Fruit fly (Drosophila melanogaster) whole organism, wandering third instar larva: ENCODE measurements around the gene Taf4.

ENCODE experiments used
- Abd-B ChIP-seq: fragments of >200 bp; optimal IDR thresholded peaks from 2 replicates; lab custom pipeline; 2017; ENCODE audit warnings: missing biosample characterization, missing genetic modification characterization
- CG32264 ChIP-seq: fragments of 200-800 bp; sonication (Bioruptor generic); optimal IDR thresholded peaks from 2 replicates; lab custom pipeline; 2016; ENCODE audit warnings: missing biosample characterization, missing genetic modification characterization
- CG9705 ChIP-seq: fragments of 200-800 bp; sonication (Bioruptor generic); optimal IDR thresholded peaks from 2 replicates; lab custom pipeline; 2018; ENCODE audit warnings: missing biosample characterization, mild to moderate bottlenecking, missing genetic modification characterization
- Dfd ChIP-seq: fragments of >200 bp; optimal IDR thresholded peaks from 2 replicates; lab custom pipeline; 2017; ENCODE audit warnings: missing biosample characterization, missing genetic modification characterization
- Dif ChIP-seq: fragments of 200-275, 200-300 bp; sonication (Bioruptor generic); optimal IDR thresholded peaks from 2 replicates; lab custom pipeline; 2018; ENCODE audit warnings: missing biosample characterization, missing genetic modification characterization; ENCODE audit not compliant: partially characterized antibody
- GATAd ChIP-seq: sonication (Bioruptor generic); optimal IDR thresholded peaks from 2 replicates; lab custom pipeline; 2016; ENCODE audit warnings: missing biosample characterization, missing genetic modification characterization
- HLH106 ChIP-seq: fragments of 200-800 bp; optimal IDR thresholded peaks from 3 replicates; lab custom pipeline; 2019; ENCODE audit warnings: missing biosample characterization, mild to moderate bottlenecking, missing genetic modification characterization, moderate library complexity
- Hnf4 ChIP-seq: fragments of 200-800 bp; sonication (Bioruptor generic); optimal IDR thresholded peaks from 2 replicates; lab custom pipeline; 2016; ENCODE audit warnings: missing biosample characterization, mild to moderate bottlenecking, missing genetic modification characterization
- Hr78 ChIP-seq: fragments of >200 bp; optimal IDR thresholded peaks from 2 replicates; lab custom pipeline; 2017; ENCODE audit warnings: missing biosample characterization, missing genetic modification characterization
- Hr83 ChIP-seq: fragments of 200-300 bp; sonication (Bioruptor generic); optimal IDR thresholded peaks from 2 replicates; lab custom pipeline; 2016; ENCODE audit warnings: missing biosample characterization, mild to moderate bottlenecking, missing genetic modification characterization, moderate library complexity; ENCODE audit not compliant: poor library complexity, severe bottlenecking
- Jra ChIP-seq: sonication (Bioruptor generic); optimal IDR thresholded peaks from 2 replicates; lab custom pipeline; 2016; ENCODE audit warnings: missing biosample characterization, missing genetic modification characterization
- Mio ChIP-seq: sonication (Bioruptor generic); optimal IDR thresholded peaks from 2 replicates; lab custom pipeline; 2016; ENCODE audit warnings: missing biosample characterization, missing genetic modification characterization
- Myc ChIP-seq: fragments of >200 bp; optimal IDR thresholded peaks from 2 replicates; lab custom pipeline; 2017
- OdsH ChIP-seq: fragments of 200-800 bp; sonication (Bioruptor generic); optimal IDR thresholded peaks from 2 replicates; lab custom pipeline; 2016; ENCODE audit warnings: missing biosample characterization, mild to moderate bottlenecking, missing genetic modification characterization
- Rel ChIP-seq, 2 experiments: fragments of 200-800 bp; sonication (Bioruptor generic) in 1 of 2; optimal IDR thresholded peaks; 2 replicates in 1 of 2; 3 replicates in 1 of 2; lab custom pipeline; 2016 to 2019; ENCODE audit warnings: mild to moderate bottlenecking in 2 of 2, missing biosample characterization in 2 of 2, missing genetic modification characterization in 2 of 2, moderate library complexity in 1 of 2
- Vsx2 ChIP-seq: fragments of 200-300, 225-300 bp; sonication (Bioruptor generic); optimal IDR thresholded peaks from 2 replicates; lab custom pipeline; 2018; ENCODE audit warnings: missing biosample characterization, missing genetic modification characterization; ENCODE audit not compliant: partially characterized antibody
- br ChIP-seq: fragments of 200-800 bp; sonication (Bioruptor generic); optimal IDR thresholded peaks from 2 replicates; lab custom pipeline; 2016; ENCODE audit warnings: missing biosample characterization, missing genetic modification characterization
- brk ChIP-seq: fragments of 200-800 bp; sonication (Bioruptor generic); optimal IDR thresholded peaks from 2 replicates; lab custom pipeline; 2016; ENCODE audit warnings: missing biosample characterization, mild to moderate bottlenecking, missing genetic modification characterization
- dmrt93B ChIP-seq: fragments of 200-800 bp; sonication (Bioruptor generic); optimal IDR thresholded peaks from 2 replicates; lab custom pipeline; 2018; ENCODE audit warnings: missing biosample characterization, mild to moderate bottlenecking, missing genetic modification characterization
- dsf ChIP-seq: sonication (Bioruptor generic); optimal IDR thresholded peaks from 2 replicates; lab custom pipeline; 2016; ENCODE audit warnings: missing biosample characterization, missing genetic modification characterization, borderline replicate concordance
- ey ChIP-seq: fragments of 200-800 bp; sonication (Bioruptor generic); optimal IDR thresholded peaks from 2 replicates; lab custom pipeline; 2016; ENCODE audit warnings: missing biosample characterization, missing genetic modification characterization
- foxo ChIP-seq, 2 experiments: fragments of 200-800 bp; sonication (Bioruptor generic); optimal IDR thresholded peaks; 2 replicates in 1 of 2; 3 replicates in 1 of 2; lab custom pipeline; 2016 to 2017; ENCODE audit warnings: missing biosample characterization in 2 of 2, missing genetic modification characterization in 2 of 2
- fru ChIP-seq: fragments of 200-800 bp; sonication (Bioruptor generic); optimal IDR thresholded peaks from 3 replicates; lab custom pipeline; 2016; ENCODE audit warnings: missing biosample characterization, mild to moderate bottlenecking, missing genetic modification characterization
- h ChIP-seq: fragments of 200-800 bp; sonication (Bioruptor generic); optimal IDR thresholded peaks from 3 replicates; lab custom pipeline; 2016; ENCODE audit warnings: missing biosample characterization, mild to moderate bottlenecking, missing genetic modification characterization
- lola ChIP-seq: fragments of >200 bp; optimal IDR thresholded peaks from 2 replicates; lab custom pipeline; 2017; ENCODE audit warnings: missing biosample characterization, missing genetic modification characterization
- pan ChIP-seq: fragments of >200 bp; optimal IDR thresholded peaks from 2 replicates; lab custom pipeline; 2017
- psq ChIP-seq: fragments of 200-800 bp; sonication (Bioruptor generic); optimal IDR thresholded peaks from 3 replicates; lab custom pipeline; 2017; ENCODE audit warnings: missing biosample characterization, mild to moderate bottlenecking, missing genetic modification characterization, moderate library complexity
- rgr ChIP-seq: fragments of 200-800 bp; sonication (Bioruptor generic); optimal IDR thresholded peaks from 3 replicates; lab custom pipeline; 2016; ENCODE audit warnings: missing biosample characterization, mild to moderate bottlenecking, missing genetic modification characterization
- sage ChIP-seq: fragments of 200-800 bp; sonication (Bioruptor generic); optimal IDR thresholded peaks from 2 replicates; lab custom pipeline; 2016; ENCODE audit warnings: missing biosample characterization, mild to moderate bottlenecking, missing genetic modification characterization
- sv ChIP-seq: fragments of 200-800 bp; sonication (Bioruptor generic); optimal IDR thresholded peaks from 3 replicates; lab custom pipeline; 2016; ENCODE audit warnings: missing biosample characterization, missing genetic modification characterization
- tai ChIP-seq: sonication (Bioruptor generic); optimal IDR thresholded peaks from 2 replicates; lab custom pipeline; 2016; ENCODE audit warnings: missing biosample characterization, missing genetic modification characterization
- usp ChIP-seq: fragments of >200 bp; optimal IDR thresholded peaks from 2 replicates; lab custom pipeline; 2017; ENCODE audit warnings: missing biosample characterization, missing genetic modification characterization
- woc ChIP-seq: sonication (Bioruptor generic); optimal IDR thresholded peaks from 2 replicates; lab custom pipeline; 2016; ENCODE audit warnings: missing biosample characterization, mild to moderate bottlenecking, missing genetic modification characterization

The Taf4 gene

dm6 chr3L:16090330-16090803, 22.6 kb upstream of the Taf4 start, which contains the start of the genes CG5235 and ClC-c:
TSS of gene CG5235 (minus strand) at chr3L:16090392.
TSS of gene ClC-c (plus strand) at chr3L:16090454.
- peak; percentile 14 for TF ChIP-seq rgr (GFP tag; lab: Kevin White, UChicago)
- no peak for TF ChIP-seq Rel (GFP tag; optimal IDR thresholded peaks at IDR 0.05; lab: Kevin White, UChicago)
- TF ChIP-seq Rel (tag; optimal IDR thresholded peaks at IDR 0.05; lab: Kevin White, UChicago): peak; percentile 65
- TF ChIP-seq fru (GFP tag; lab: Kevin White, UChicago): peak; percentile 63
- no peak for TF ChIP-seq lola (GFP tag; lab: Kevin White, UChicago)
- TF ChIP-seq, all 38 proteins: peak for 3

- TF ChIP-seq Mio (GFP tag; lab: Kevin White, UChicago) (no peak), dmrt93B (no peak), HLH106 (tag; lab: Kevin White, UChicago) (no peak), CG32264 (GFP tag; lab: Kevin White, UChicago) (no peak), Dif (no peak), lola (GFP tag; lab: Kevin White, UChicago) (no peak), brk (GFP tag; lab: Kevin White, UChicago) (no peak), Abd-B (no peak), CG9705 (GFP tag; lab: Kevin White, UChicago) (no peak), pan (lab: Kevin White, UChicago) (no peak)
These were observed 15.6 kb upstream of the Taf4 start, which contains the start of the genes CG13074 and ATPsynbetaL for dm6 chr3L:16097393-16097884. TSS of gene CG13074 (minus strand) at chr3L:16097493. TSS of gene ATPsynbetaL (plus strand) at chr3L:16097834.

dm6 chr3L:16100059-16100458, 13.0 kb upstream of the Taf4 start, which contains the start of gene IleRS-m:
TSS of gene IleRS-m (plus strand) at chr3L:16100280.
- TF ChIP-seq dmrt93B (no peak), Myc (lab: Kevin White, UChicago) (peak; percentile 51), Abd-B (no peak), rgr (GFP tag; lab: Kevin White, UChicago) (no peak)

- TF ChIP-seq GATAd (peak; percentile 84), sv (peak; percentile 88), Abd-B (no peak), pan (lab: Kevin White, UChicago) (no peak), Rel (GFP tag; optimal IDR thresholded peaks at IDR 0.05; lab: Kevin White, UChicago) (no peak), Rel (tag; optimal IDR thresholded peaks at IDR 0.05; lab: Kevin White, UChicago) (no peak), CG32264 (GFP tag; lab: Kevin White, UChicago) (peak; percentile 40), Vsx2 (GFP tag; lab: Kevin White, UChicago) (no peak), sage (GFP tag; lab: Kevin White, UChicago) (no peak), woc (no peak), Dfd (GFP tag; lab: Kevin White, UChicago) (no peak), brk (GFP tag; lab: Kevin White, UChicago) (no peak), Hnf4 (GFP tag; lab: Kevin White, UChicago) (no peak), dsf (GFP tag; lab: Kevin White, UChicago) (no peak), OdsH (GFP tag; lab: Kevin White, UChicago) (peak; percentile 89), psq (peak; percentile 74), Hr78 (GFP tag; lab: Kevin White, UChicago) (no peak), HLH106 (tag; lab: Kevin White, UChicago) (peak; percentile 79), Mio (GFP tag; lab: Kevin White, UChicago) (peak; percentile 32), CG9705 (GFP tag; lab: Kevin White, UChicago) (no peak), tai (GFP tag; lab: Kevin White, UChicago) (no peak), usp (no peak), Hr83 (GFP tag; lab: Kevin White, UChicago) (peak; percentile 70), ey (peak; percentile 92), h (GFP tag; lab: Kevin White, UChicago) (no peak), foxo (GFP tag; optimal IDR thresholded peaks at IDR 0.05; lab: Kevin White, UChicago) (peak; percentile 66 to 94), br (GFP tag; lab: Kevin White, UChicago) (peak; percentile 91), Myc (lab: Kevin White, UChicago) (peak; percentile 57), Jra (GFP tag; lab: Kevin White, UChicago) (no peak)
These were observed 7.5 kb upstream of the Taf4 start, which contains the start of the genes IntS9 and CG43295 for dm6 chr3L:16105528-16105927. TSS of gene IntS9 (minus strand) at chr3L:16105627. TSS of gene CG43295 (plus strand) at chr3L:16105852.
